Fruit fly (Drosophila melanogaster) whole organism, prepupa: ENCODE data around the gene CG5611.

Source experiments
- Blimp-1 ChIP-seq: fragments of 200-800 bp; sonication (Bioruptor generic); optimal IDR thresholded peaks from 3 replicates; lab custom pipeline; 2017; ENCODE audit warnings: missing biosample characterization, missing genetic modification characterization, mild to moderate bottlenecking, moderate library complexity, missing genetic modification reagents
- CG16779 ChIP-seq: fragments of 200-800 bp; sonication (Bioruptor generic); optimal IDR thresholded peaks from 3 replicates; lab custom pipeline; 2017; ENCODE audit warnings: missing biosample characterization, mild to moderate bottlenecking, missing genetic modification characterization
- CG32006 ChIP-seq: fragments of 200-800 bp; sonication (Bioruptor generic); optimal IDR thresholded peaks from 3 replicates; lab custom pipeline; 2017; ENCODE audit warnings: missing biosample characterization, mild to moderate bottlenecking, missing genetic modification characterization
- CG6276 ChIP-seq: fragments of 200-800 bp; sonication (Bioruptor generic); optimal IDR thresholded peaks from 2 replicates; lab custom pipeline; 2017; ENCODE audit warnings: missing biosample characterization, mild to moderate bottlenecking, missing genetic modification characterization
- CG8632 ChIP-seq: fragments of 200-800 bp; sonication (Bioruptor generic); optimal IDR thresholded peaks from 3 replicates; lab custom pipeline; 2016; ENCODE audit warnings: missing biosample characterization, missing genetic modification characterization
- Eip78C ChIP-seq: fragments of 200-800 bp; sonication (Bioruptor generic); peaks from one replicate; lab custom pipeline; 2016; ENCODE audit warnings: missing biosample characterization, missing genetic modification characterization
- Hr39 ChIP-seq: fragments of 200-800 bp; sonication (Bioruptor generic); optimal IDR thresholded peaks from 2 replicates; lab custom pipeline; 2016; ENCODE audit warnings: missing biosample characterization, missing genetic modification characterization
- Hr4 ChIP-seq: fragments of 200-800 bp; sonication (Bioruptor generic); optimal IDR thresholded peaks from 3 replicates; lab custom pipeline; 2016; ENCODE audit warnings: missing biosample characterization, missing genetic modification characterization
- OdsH ChIP-seq: fragments of 200-800 bp; sonication (Bioruptor generic); optimal IDR thresholded peaks from 3 replicates; lab custom pipeline; 2016; ENCODE audit warnings: missing biosample characterization, missing genetic modification characterization
- Sox102F ChIP-seq: fragments of 200-800 bp; sonication (Bioruptor generic); optimal IDR thresholded peaks from 2 replicates; lab custom pipeline; 2016; ENCODE audit warnings: missing biosample characterization, mild to moderate bottlenecking, missing genetic modification characterization
- cyc ChIP-seq: fragments of 200-800 bp; sonication (Bioruptor generic); optimal IDR thresholded peaks from 3 replicates; lab custom pipeline; 2016; ENCODE audit warnings: missing biosample characterization, missing genetic modification characterization

DNA sequence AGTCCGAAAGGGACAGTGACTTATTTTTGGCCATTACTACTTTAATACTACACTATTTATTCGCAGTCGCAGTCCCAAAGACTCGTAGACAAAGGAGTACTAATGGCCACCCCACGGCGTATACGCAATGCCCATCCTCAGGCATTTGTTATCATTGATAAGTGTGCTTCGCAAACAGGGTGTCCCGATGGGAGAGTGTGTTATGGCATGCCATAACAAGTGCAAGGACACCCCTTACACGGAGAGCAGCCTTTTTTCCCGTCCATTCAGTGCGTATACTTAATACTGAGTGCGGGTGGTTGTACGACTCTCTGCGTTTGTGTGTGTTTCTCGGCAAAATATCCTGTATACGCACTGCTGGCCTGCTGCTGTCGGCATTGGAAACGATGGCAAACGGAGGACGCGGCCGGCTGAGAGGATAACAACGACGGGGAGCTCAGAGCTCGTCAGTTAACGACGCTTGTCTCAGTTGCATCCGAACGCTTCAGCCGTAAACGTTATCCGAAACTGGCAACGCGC lies 26.2 kb upstream of the CG5611 start, which contains the start of gene unc80:
- TF ChIP-seq Blimp-1 (GFP tag; lab: Kevin White, UChicago) (no peak), CG32006 (GFP tag; lab: Kevin White, UChicago) (no peak), CG8632 (no peak), cyc (GFP tag; lab: Kevin White, UChicago) (no peak), Eip78C (no peak), CG16779 (tag; lab: Kevin White, UChicago) (no peak), Sox102F (GFP tag; lab: Kevin White, UChicago) (no peak), Hr4 (GFP tag; lab: Kevin White, UChicago) (no peak), CG6276 (GFP tag; lab: Kevin White, UChicago) (no peak), OdsH (no peak), Hr39 (GFP tag; lab: Kevin White, UChicago) (no peak)
